Worm (Caenorhabditis elegans): ENCODE data around the gene prx-1.

ce11 chrX:14335621-14336020 lies 21.9 kb downstream of the prx-1 start:
- TF ChIP-seq nhr-237 (tag; optimal IDR thresholded peaks at IDR 0.05) (no peak), nhr-28 (tag; optimal IDR thresholded peaks at IDR 0.05) (no peak), nhr-76 (tag; optimal IDR thresholded peaks at IDR 0.05) (no peak), unc-62 (GFP tag; optimal IDR thresholded peaks at IDR 0.05) (no peak), nhr-12 (tag; optimal IDR thresholded peaks at IDR 0.05) (no peak), blmp-1 (tag; optimal IDR thresholded peaks at IDR 0.05) (no peak), mep-1 (tag; optimal IDR thresholded peaks at IDR 0.05) (no peak), nhr-2 (tag; optimal IDR thresholded peaks at IDR 0.05) (no peak), mab-5 (tag; optimal IDR thresholded peaks at IDR 0.05) (no peak)

Data from whole organism, mixed stage, embryonic.